Fruit fly (Drosophila melanogaster) whole organism, pupa: ENCODE data around the gene CG13059.

Source experiments
- CG10348 ChIP-seq: fragments of 200-800 bp; sonication (Bioruptor generic); IDR thresholded peaks from 2 replicates; pipeline ENCODE4 v1.3.6; 2022; ENCODE audit warnings: missing biosample characterization, missing genetic modification characterization
- CG13204 ChIP-seq: fragments of 200-800 bp; sonication (Bioruptor generic); optimal IDR thresholded peaks from 2 replicates; lab custom pipeline; 2018; ENCODE audit warnings: missing biosample characterization, mild to moderate bottlenecking, missing genetic modification characterization, moderate library complexity
- CG14655 ChIP-seq: fragments of 200-800 bp; sonication (Bioruptor generic); optimal IDR thresholded peaks from 3 replicates; lab custom pipeline; 2017; ENCODE audit warnings: mild to moderate bottlenecking, missing biosample characterization, missing genetic modification reagents, missing genetic modification characterization
- CG15710 ChIP-seq: fragments of 200-800 bp; sonication (Bioruptor generic); optimal IDR thresholded peaks from 2 replicates; lab custom pipeline; 2018; ENCODE audit warnings: missing biosample characterization, mild to moderate bottlenecking, missing genetic modification characterization, moderate library complexity
- CG17806 ChIP-seq: fragments of 200-800 bp; sonication (Bioruptor generic); optimal IDR thresholded peaks from 2 replicates; lab custom pipeline; 2018; ENCODE audit warnings: missing biosample characterization, mild to moderate bottlenecking, missing genetic modification characterization, moderate library complexity
- CG4496 ChIP-seq: fragments of 200-800 bp; sonication (Bioruptor generic); IDR thresholded peaks from 3 replicates; pipeline ENCODE4 v1.3.6; 2022; ENCODE audit warnings: missing biosample characterization, missing genetic modification characterization
- CG8159 ChIP-seq: fragments of 200-800 bp; sonication (Bioruptor generic); optimal IDR thresholded peaks from 3 replicates; lab custom pipeline; 2018; ENCODE audit warnings: missing biosample characterization, mild to moderate bottlenecking, missing genetic modification characterization, moderate library complexity
- Ets98B ChIP-seq: fragments of 200-800 bp; sonication (Bioruptor generic); IDR thresholded peaks from 2 replicates; pipeline ENCODE4 v1.3.6; 2022; ENCODE audit warnings: missing biosample characterization, missing genetic modification characterization
- Pif1B ChIP-seq: fragments of 200-800 bp; sonication (Bioruptor generic); optimal IDR thresholded peaks from 3 replicates; lab custom pipeline; 2016; ENCODE audit warnings: missing biosample characterization, missing genetic modification characterization
- fd96Ca ChIP-seq: fragments of 200-800 bp; sonication (Bioruptor generic); IDR thresholded peaks from 3 replicates; pipeline ENCODE4 v1.3.6; 2022; ENCODE audit warnings: missing biosample characterization, missing genetic modification characterization
- rn ChIP-seq: fragments of 200-800 bp; sonication (Bioruptor generic); IDR thresholded peaks from 2 replicates; pipeline ENCODE4 v1.3.6; 2022; ENCODE audit warnings: missing biosample characterization, missing genetic modification characterization

dm6 chr3L:16323372-16323771, at the start of gene CG13059:
- no peak for TF ChIP-seq Pif1B (GFP tag; lab: Kevin White, UChicago)
- no peak for TF ChIP-seq fd96Ca (GFP tag; lab: Robert Waterston, UW)
- TF ChIP-seq CG15710 = no peak
- TF ChIP-seq CG14655 = no peak
- TF ChIP-seq CG8159 (tag; lab: Kevin White, UChicago) = no peak
- no peak for TF ChIP-seq CG17806 (tag; lab: Kevin White, UChicago)
- TF ChIP-seq Ets98B (GFP tag; lab: Robert Waterston, UW) = no peak
- TF ChIP-seq CG13204 (GFP tag; lab: Kevin White, UChicago) = no peak
- no peak for TF ChIP-seq CG10348 (GFP tag; lab: Robert Waterston, UW)
- TF ChIP-seq rn = no peak
- no peak for TF ChIP-seq CG4496 (GFP tag; lab: Robert Waterston, UW)
